Fruit fly (Drosophila melanogaster): ENCODE data around the gene Nepl6.

- TF ChIP-seq CG8478 (optimal IDR thresholded peaks at IDR 0.05), result no peak
- TF ChIP-seq pan (optimal IDR thresholded peaks at IDR 0.05), result no peak
These were observed 34.1 kb downstream of the Nepl6 start, which contains the start of gene CG9498 for dm6 chr2L:6350984-6351808.

Measured in whole organism.